Worm (Caenorhabditis elegans) whole organism, young adult: ENCODE data around the gene glb-17.

Experiments used
- B0336.3 ChIP-seq: fragments of 200-800 bp; sonication (Bioruptor generic); IDR thresholded peaks from 2 replicates; pipeline ENCODE4 v1.3.6; 2022; ENCODE audit warnings: missing genetic modification characterization, missing compliant biosample characterization
- F22D6.2 ChIP-seq: sonication (generic microtip); optimal IDR thresholded peaks from 2 replicates; lab custom pipeline; 2016; ENCODE audit warnings: mild to moderate bottlenecking, missing genetic modification characterization, missing compliant biosample characterization
- F23B12.7 ChIP-seq: sonication (generic microtip); optimal IDR thresholded peaks from 2 replicates; lab custom pipeline; 2017; ENCODE audit warnings: missing genetic modification characterization, mild to moderate bottlenecking, missing compliant biosample characterization, antibody characterized with exemption, moderate library complexity; ENCODE audit not compliant: insufficient read depth
- F52B5.7 ChIP-seq: sonication (generic microtip); optimal IDR thresholded peaks from 2 replicates; lab custom pipeline; 2016; ENCODE audit warnings: mild to moderate bottlenecking, missing genetic modification characterization, missing compliant biosample characterization
- F57C9.4 ChIP-seq: sonication (generic microtip); optimal IDR thresholded peaks from 2 replicates; lab custom pipeline; 2017; ENCODE audit warnings: mild to moderate bottlenecking, missing genetic modification characterization, missing compliant biosample characterization
- K11D2.4 ChIP-seq: fragments of 200-800 bp; sonication (Bioruptor generic); IDR thresholded peaks from 2 replicates; pipeline ENCODE4 v1.3.6; 2022; ENCODE audit warnings: missing genetic modification reagents, missing genetic modification characterization, missing compliant biosample characterization
- Y56A3A.18 ChIP-seq: fragments of 200-800 bp; sonication (Bioruptor generic); IDR thresholded peaks from 2 replicates; pipeline ENCODE4 v1.3.6; 2022; ENCODE audit warnings: missing genetic modification reagents, missing genetic modification characterization, missing compliant biosample characterization
- Y67H2A.10 ChIP-seq: fragments of 200-800 bp; sonication (Bioruptor generic); conservative IDR thresholded peaks from 2 replicates; pipeline ENCODE4 v1.3.6; 2022; ENCODE audit warnings: missing genetic modification reagents, missing genetic modification characterization, missing compliant biosample characterization
- aptf-3 ChIP-seq: fragments of 200-800 bp; sonication (Bioruptor generic); IDR thresholded peaks from 2 replicates; pipeline ENCODE4 v1.3.6; 2022; ENCODE audit warnings: missing genetic modification characterization, missing compliant biosample characterization
- athp-1 ChIP-seq: sonication (generic microtip); optimal IDR thresholded peaks from 2 replicates; lab custom pipeline; 2017; ENCODE audit warnings: mild to moderate bottlenecking, missing genetic modification characterization, missing compliant biosample characterization
- attf-5 ChIP-seq: fragments of 200-800 bp; sonication (Bioruptor generic); optimal IDR thresholded peaks from 2 replicates; lab custom pipeline; 2018; ENCODE audit warnings: mild to moderate bottlenecking, missing genetic modification characterization, missing compliant biosample characterization
- attf-6 ChIP-seq: fragments of 200-800 bp; sonication (Bioruptor generic); IDR thresholded peaks from 2 replicates; pipeline ENCODE4 v1.3.6; 2022; ENCODE audit warnings: missing genetic modification reagents, missing genetic modification characterization, missing compliant biosample characterization
- bed-1 ChIP-seq: fragments of 200-800 bp; sonication (Bioruptor generic); IDR thresholded peaks from 2 replicates; pipeline ENCODE4 v1.3.6; 2022; ENCODE audit warnings: missing genetic modification reagents, missing genetic modification characterization, missing compliant biosample characterization
- cebp-1 ChIP-seq, 2 experiments: fragments of 200-800 bp in 1 of 2; sonication (Bioruptor generic) in 1 of 2; sonication (generic microtip) in 1 of 2; IDR thresholded peaks in 1 of 2; optimal IDR thresholded peaks in 1 of 2; 2 replicates each; pipeline versions ENCODE4 v1.3.6 to Lab custom; 2017 to 2022; ENCODE audit warnings: missing compliant biosample characterization in 2 of 2, missing genetic modification characterization in 2 of 2, mild to moderate bottlenecking in 1 of 2, missing genetic modification reagents in 1 of 2, moderate library complexity in 1 of 2
- ceh-100 ChIP-seq: fragments of 200-800 bp; sonication (Bioruptor generic); IDR thresholded peaks from 2 replicates; pipeline ENCODE4 v1.3.6; 2022; ENCODE audit warnings: missing genetic modification reagents, missing genetic modification characterization, missing compliant biosample characterization
- ceh-58 ChIP-seq: fragments of 200-800 bp; sonication (Bioruptor generic); IDR thresholded peaks from 2 replicates; pipeline ENCODE4 v1.3.6; 2022; ENCODE audit warnings: missing genetic modification characterization, missing compliant biosample characterization
- ceh-79 ChIP-seq: sonication (generic microtip); optimal IDR thresholded peaks from 2 replicates; lab custom pipeline; 2017; ENCODE audit warnings: mild to moderate bottlenecking, missing genetic modification characterization, missing compliant biosample characterization
- ceh-91 ChIP-seq: fragments of 200-800 bp; sonication (Bioruptor generic); IDR thresholded peaks from 2 replicates; pipeline ENCODE4 v1.3.6; 2022; ENCODE audit warnings: missing genetic modification reagents, missing genetic modification characterization, missing compliant biosample characterization
- die-1 ChIP-seq: sonication (generic microtip); optimal IDR thresholded peaks from 2 replicates; lab custom pipeline; 2016; ENCODE audit warnings: missing genotype, mild to moderate bottlenecking, missing genetic modification characterization, missing compliant biosample characterization
- dox-1 ChIP-seq: fragments of 200-800 bp; sonication (Bioruptor generic); IDR thresholded peaks from 2 replicates; pipeline ENCODE4 v1.3.6; 2022; ENCODE audit warnings: missing genetic modification reagents, missing genetic modification characterization, missing compliant biosample characterization
- dpl-1 ChIP-seq: fragments of 150-350 bp; optimal IDR thresholded peaks from 2 replicates; lab custom pipeline; 2014; ENCODE audit warnings: missing biosample characterization, missing genetic modification reagents, missing genetic modification characterization
- efl-1 ChIP-seq: fragments of 150-350 bp; optimal IDR thresholded peaks from 2 replicates; lab custom pipeline; 2014; ENCODE audit warnings: missing biosample characterization, missing genetic modification reagents, missing genetic modification characterization
- ekl-4 ChIP-seq: fragments of 200-800 bp; sonication (Bioruptor generic); IDR thresholded peaks from 2 replicates; pipeline ENCODE4 v1.3.6; 2022; ENCODE audit warnings: missing genetic modification reagents, missing genetic modification characterization, missing compliant biosample characterization
- ets-4 ChIP-seq: fragments of 200-800 bp; sonication (Bioruptor generic); optimal IDR thresholded peaks from 2 replicates; lab custom pipeline; 2018; ENCODE audit warnings: mild to moderate bottlenecking, missing genetic modification characterization, missing compliant biosample characterization
- fkh-3 ChIP-seq: sonication (generic microtip); optimal IDR thresholded peaks from 2 replicates; lab custom pipeline; 2016; ENCODE audit warnings: mild to moderate bottlenecking, missing genetic modification characterization, missing compliant biosample characterization
- hlh-26 ChIP-seq: fragments of 200-800 bp; sonication (Bioruptor generic); conservative IDR thresholded peaks from 2 replicates; pipeline ENCODE4 v1.3.6; 2022; ENCODE audit warnings: missing genetic modification reagents, missing genetic modification characterization, missing compliant biosample characterization
- hmg-1.2 ChIP-seq: fragments of 200-800 bp; sonication (Bioruptor generic); IDR thresholded peaks from 2 replicates; pipeline ENCODE4 v1.3.6; 2022; ENCODE audit warnings: missing genetic modification reagents, missing genetic modification characterization, missing compliant biosample characterization
- hmg-20 ChIP-seq: fragments of 200-800 bp; sonication (Bioruptor generic); IDR thresholded peaks from 2 replicates; pipeline ENCODE4 v1.3.6; 2022; ENCODE audit warnings: missing genetic modification reagents, missing genetic modification characterization, missing compliant biosample characterization
- hsf-1 ChIP-seq: fragments of 200-800 bp; sonication (Bioruptor generic); IDR thresholded peaks from 2 replicates; pipeline ENCODE4 v1.3.6; 2022; ENCODE audit warnings: missing genetic modification reagents, missing genetic modification characterization, missing compliant biosample characterization
- let-526 ChIP-seq: fragments of 200-800 bp; sonication (Bioruptor generic); IDR thresholded peaks from 2 replicates; pipeline ENCODE4 v1.3.6; 2022; ENCODE audit warnings: missing genetic modification reagents, missing genetic modification characterization, missing compliant biosample characterization
- lsl-1 ChIP-seq: fragments of 200-800 bp; sonication (Bioruptor generic); optimal IDR thresholded peaks from 2 replicates; lab custom pipeline; 2018; ENCODE audit warnings: mild to moderate bottlenecking, missing genetic modification characterization, moderate library complexity, missing compliant biosample characterization
- lsy-27 ChIP-seq: sonication (generic microtip); optimal IDR thresholded peaks from 2 replicates; lab custom pipeline; 2017; ENCODE audit warnings: missing genetic modification characterization, mild to moderate bottlenecking, missing compliant biosample characterization, antibody characterized with exemption, missing genotype, borderline replicate concordance; ENCODE audit not compliant: insufficient read depth
- madf-3 ChIP-seq: fragments of 200-800 bp; sonication (Bioruptor generic); IDR thresholded peaks from 2 replicates; pipeline ENCODE4 v1.3.6; 2022; ENCODE audit warnings: missing genetic modification reagents, missing genetic modification characterization, missing compliant biosample characterization
- madf-6 ChIP-seq: fragments of 200-800 bp; sonication (Bioruptor generic); IDR thresholded peaks from 2 replicates; pipeline ENCODE4 v1.3.6; 2022; ENCODE audit warnings: missing genetic modification reagents, missing genetic modification characterization, missing compliant biosample characterization
- mel-28 ChIP-seq: sonication (generic microtip); optimal IDR thresholded peaks from 2 replicates; lab custom pipeline; 2016; ENCODE audit warnings: borderline replicate concordance, mild to moderate bottlenecking, missing genetic modification characterization, missing compliant biosample characterization
- mes-4 ChIP-seq: sonication (generic microtip); optimal IDR thresholded peaks from 2 replicates; lab custom pipeline; 2016; ENCODE audit warnings: missing genotype, missing genetic modification characterization, missing compliant biosample characterization
- nfya-1 ChIP-seq: sonication (generic microtip); optimal IDR thresholded peaks from 2 replicates; lab custom pipeline; 2017; ENCODE audit warnings: antibody characterized with exemption, missing compliant biosample characterization, missing genetic modification characterization, borderline replicate concordance; ENCODE audit not compliant: insufficient read depth
- pha-4 ChIP-seq: fragments of 150-350 bp; sonication (generic microtip); optimal IDR thresholded peaks from 2 replicates; lab custom pipeline; 2014; ENCODE audit warnings: missing biosample characterization, missing genetic modification reagents, missing genetic modification characterization
- rcor-1 ChIP-seq: fragments of 200-800 bp; sonication (Bioruptor generic); IDR thresholded peaks from 2 replicates; pipeline ENCODE4 v1.3.6; 2022; ENCODE audit warnings: missing genetic modification reagents, missing genetic modification characterization, missing compliant biosample characterization
- rpc-1 ChIP-seq, 2 experiments: fragments of 150-350 bp in 1 of 2; sonication (generic microtip) in 1 of 2; optimal IDR thresholded peaks; 2 replicates each; lab custom pipeline; 2014 to 2018; ENCODE audit warnings: missing biosample characterization in 1 of 2, missing genetic modification characterization in 1 of 2, missing genetic modification reagents in 1 of 2, missing genotype in 1 of 2
- snpc-1.1 ChIP-seq: sonication (generic microtip); optimal IDR thresholded peaks from 2 replicates; lab custom pipeline; 2017; ENCODE audit warnings: missing genetic modification characterization, mild to moderate bottlenecking, missing compliant biosample characterization, antibody characterized with exemption, moderate library complexity, missing genotype, missing genetic modification reagents; ENCODE audit not compliant: insufficient read depth
- snpc-3.4 ChIP-seq: sonication (generic microtip); optimal IDR thresholded peaks from 2 replicates; lab custom pipeline; 2017; ENCODE audit warnings: missing genetic modification characterization, mild to moderate bottlenecking, missing compliant biosample characterization, antibody characterized with exemption, moderate library complexity, missing genotype, missing genetic modification reagents
- tlf-1 ChIP-seq: fragments of 200-800 bp; sonication (Bioruptor generic); optimal IDR thresholded peaks from 2 replicates; lab custom pipeline; 2018; ENCODE audit warnings: mild to moderate bottlenecking, missing genetic modification characterization, missing compliant biosample characterization
- xnd-1 ChIP-seq: sonication (generic microtip); optimal IDR thresholded peaks from 2 replicates; lab custom pipeline; 2016; ENCODE audit warnings: missing genotype, missing genetic modification reagents, missing genetic modification characterization, missing compliant biosample characterization
- zfh-2 ChIP-seq: fragments of 200-800 bp; sonication (Bioruptor generic); conservative IDR thresholded peaks from 2 replicates; pipeline ENCODE4 v1.3.6; 2022; ENCODE audit warnings: missing genetic modification reagents, missing genetic modification characterization, missing compliant biosample characterization
- ztf-26 ChIP-seq: sonication (generic microtip); optimal IDR thresholded peaks from 2 replicates; lab custom pipeline; 2017; ENCODE audit warnings: missing genetic modification characterization, missing compliant biosample characterization
- ztf-28 ChIP-seq: fragments of 200-800 bp; sonication (Bioruptor generic); IDR thresholded peaks from 2 replicates; pipeline ENCODE4 v1.3.6; 2022; ENCODE audit warnings: missing genetic modification reagents, missing genetic modification characterization, missing compliant biosample characterization
- ztf-6 ChIP-seq: fragments of 200-800 bp; sonication (Bioruptor generic); IDR thresholded peaks from 2 replicates; pipeline ENCODE4 v1.3.6; 2022; ENCODE audit warnings: missing genetic modification reagents, missing genetic modification characterization, missing compliant biosample characterization

Gene glb-17

ce11 chrX:9551112-9551511 is 25.7 kb downstream of the glb-17 start (continued):
- TF ChIP-seq rcor-1 (GFP tag; lab: Robert Waterston, UW), result no peak
- no peak for TF ChIP-seq hlh-26 (GFP tag; lab: Robert Waterston, UW)
- no peak for TF ChIP-seq fkh-3
- TF ChIP-seq F57C9.4 (tag; lab: Kevin White, UChicago), result no peak
- 0 out of 2 replicates have a peak, but pooled peaks have one; percentile 41 for TF ChIP-seq B0336.3 (GFP tag; lab: Robert Waterston, UW)
- no peak for TF ChIP-seq xnd-1
- no peak for TF ChIP-seq tlf-1 (GFP tag; lab: Kevin White, UChicago)
- TF ChIP-seq F22D6.2 (tag; lab: Kevin White, UChicago), result no peak
- TF ChIP-seq attf-5 (GFP tag; lab: Kevin White, UChicago), result peak; percentile 60
- TF ChIP-seq rpc-1 (optimal IDR thresholded peaks at IDR 0.05; lab: Kevin White, UChicago), result no peak
- no peak for TF ChIP-seq rpc-1 (tag; optimal IDR thresholded peaks at IDR 0.05; lab: Kevin White, UChicago)
- no peak for TF ChIP-seq F52B5.7 (tag; lab: Kevin White, UChicago)
- TF ChIP-seq ceh-58 (GFP tag; lab: Robert Waterston, UW), result no peak
- no peak for TF ChIP-seq mel-28 (tag; lab: Kevin White, UChicago)
- TF ChIP-seq ztf-6 (GFP tag; lab: Robert Waterston, UW), result no peak
- TF ChIP-seq Y56A3A.18 (GFP tag; lab: Robert Waterston, UW), result no peak
- no peak for TF ChIP-seq bed-1
- no peak for TF ChIP-seq die-1 (tag; lab: Kevin White, UChicago)
- no peak for TF ChIP-seq snpc-3.4 (tag; lab: Kevin White, UChicago)
- no peak for TF ChIP-seq ceh-79 (tag; lab: Kevin White, UChicago)
- TF ChIP-seq ceh-91, result no peak
- no peak for TF ChIP-seq snpc-1.1
- peak; percentile 19 for TF ChIP-seq pha-4
- 0 out of 2 replicates have a peak, but pooled peaks have one; percentile 12 for TF ChIP-seq cebp-1 (GFP tag; IDR thresholded peaks at IDR 0.05; lab: Robert Waterston, UW)
- peak; percentile 66 for TF ChIP-seq cebp-1 (tag; optimal IDR thresholded peaks at IDR 0.05; lab: Kevin White, UChicago)
- no peak for TF ChIP-seq Y67H2A.10
- peak; percentile 52; the same call in 1 of the 2 replicates for TF ChIP-seq K11D2.4 (GFP tag; lab: Robert Waterston, UW)
- TF ChIP-seq athp-1 (tag; lab: Kevin White, UChicago), result no peak
- TF ChIP-seq madf-3, result no peak
- TF ChIP-seq hmg-20 (GFP tag; lab: Robert Waterston, UW), result no peak
- 0 out of 2 replicates have a peak, but pooled peaks have one; percentile 33 for TF ChIP-seq ekl-4 (GFP tag; lab: Robert Waterston, UW)
- no peak for TF ChIP-seq ceh-100 (GFP tag; lab: Robert Waterston, UW)
- no peak for TF ChIP-seq nfya-1 (tag; lab: Kevin White, UChicago)
- peak; percentile 55 for TF ChIP-seq dox-1 (GFP tag; lab: Robert Waterston, UW)
- TF ChIP-seq zfh-2 (GFP tag; lab: Robert Waterston, UW), result peak; percentile 88
- TF ChIP-seq mes-4, result no peak
- TF ChIP-seq F23B12.7, result no peak
- TF ChIP-seq efl-1 (GFP tag; lab: Kevin White, UChicago), result no peak
- TF ChIP-seq hmg-1.2 (GFP tag; lab: Robert Waterston, UW), result peak; percentile 38; the same call in 1 of the 2 replicates
- no peak for TF ChIP-seq madf-6 (GFP tag; lab: Robert Waterston, UW)
- no peak for TF ChIP-seq dpl-1 (GFP tag; lab: Kevin White, UChicago)
- TF ChIP-seq ztf-28 (GFP tag; lab: Robert Waterston, UW), result no peak
- no peak for TF ChIP-seq lsl-1 (GFP tag; lab: Kevin White, UChicago)
- TF ChIP-seq lsy-27 (tag; lab: Kevin White, UChicago), result no peak
- TF ChIP-seq ets-4 (GFP tag; lab: Kevin White, UChicago), result no peak
- TF ChIP-seq hsf-1 (GFP tag; lab: Robert Waterston, UW), result no peak
- no peak for TF ChIP-seq attf-6 (GFP tag; lab: Robert Waterston, UW)
- TF ChIP-seq ztf-26 (tag; lab: Kevin White, UChicago), result peak; percentile 17
- TF ChIP-seq let-526 (GFP tag; lab: Robert Waterston, UW), result no peak
- no peak for TF ChIP-seq aptf-3 (GFP tag; lab: Robert Waterston, UW)
